Worm (Caenorhabditis elegans) whole organism, L1 larva: Measurements from ENCODE around the gene ttr-42.

Source experiments
- F16B12.6 ChIP-seq: fragments of 150-350 bp; optimal IDR thresholded peaks from 2 replicates; lab custom pipeline; 2014; ENCODE audit warnings: missing biosample characterization, missing genetic modification characterization
- ama-1 ChIP-seq: fragments of 150-350 bp; optimal IDR thresholded peaks from 2 replicates; lab custom pipeline; 2014
- ces-1 ChIP-seq: fragments of 150-350 bp; optimal IDR thresholded peaks from 2 replicates; lab custom pipeline; 2014; ENCODE audit warnings: missing biosample characterization, missing genetic modification reagents, missing genetic modification characterization
- ets-5 ChIP-seq: fragments of 200-800 bp; sonication (Bioruptor generic); IDR thresholded peaks from 2 replicates; pipeline ENCODE4 v1.3.6; 2022; ENCODE audit warnings: missing genetic modification characterization, missing compliant biosample characterization
- fos-1 ChIP-seq: fragments of 150-350 bp; optimal IDR thresholded peaks from 2 replicates; lab custom pipeline; 2014; ENCODE audit warnings: missing biosample characterization, missing genetic modification characterization
- lin-13 ChIP-seq: fragments of 150-350 bp; optimal IDR thresholded peaks from 2 replicates; lab custom pipeline; 2014; ENCODE audit warnings: missing biosample characterization, missing genetic modification reagents, missing genetic modification characterization
- nhr-11 ChIP-seq: fragments of 150-350 bp; optimal IDR thresholded peaks from 2 replicates; lab custom pipeline; 2014; ENCODE audit warnings: missing biosample characterization, missing genetic modification characterization
- snpc-4 ChIP-seq: fragments of 150-350 bp; optimal IDR thresholded peaks from 2 replicates; lab custom pipeline; 2014; ENCODE audit warnings: missing biosample characterization, missing genetic modification characterization
- tbx-2 ChIP-seq: sonication (generic microtip); optimal IDR thresholded peaks from 2 replicates; lab custom pipeline; 2016; ENCODE audit warnings: missing genetic modification characterization, missing compliant biosample characterization
- zag-1 ChIP-seq: fragments of 150-350 bp; optimal IDR thresholded peaks from 2 replicates; lab custom pipeline; 2014; ENCODE audit warnings: missing biosample characterization, missing genetic modification characterization

DNA sequence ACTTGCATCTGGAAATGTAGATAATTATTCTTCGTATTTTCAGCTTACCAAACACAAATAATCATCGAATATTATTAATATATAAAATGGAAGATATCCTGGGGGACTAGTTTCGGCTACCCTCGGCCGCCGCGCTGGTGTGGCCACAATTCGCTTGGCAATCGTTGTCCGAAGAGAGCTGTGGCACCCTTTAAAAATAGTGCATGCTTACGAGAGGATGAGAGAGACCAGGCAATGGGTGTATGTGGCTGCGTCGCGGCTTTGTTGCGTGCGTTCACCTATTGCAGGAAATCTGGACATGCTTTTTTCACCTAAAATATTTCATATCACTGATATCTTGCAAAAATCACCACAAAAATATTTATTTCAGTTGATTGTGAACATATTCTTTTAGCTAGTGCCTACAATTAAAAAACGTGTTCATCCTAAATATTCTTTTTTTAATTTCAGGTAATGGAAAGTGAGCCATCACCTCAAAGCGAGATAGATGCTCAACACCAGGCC is 4.8 kb upstream of the ttr-42 start, which contains the start of the genes ccd-5 and F52H2.1:
- TF ChIP-seq fos-1 (tag; lab: Kevin White, UChicago) = no peak
- TF ChIP-seq lin-13 (GFP tag; lab: Kevin White, UChicago) = no peak
- no peak for TF ChIP-seq F16B12.6
- TF ChIP-seq ces-1 = no peak
- TF ChIP-seq tbx-2 = no peak
- no peak for TF ChIP-seq ets-5 (GFP tag; lab: Robert Waterston, UW)
- no peak for TF ChIP-seq zag-1
- no peak for TF ChIP-seq nhr-11 (tag; lab: Kevin White, UChicago)
- TF ChIP-seq snpc-4 (tag; lab: Kevin White, UChicago) = no peak
- TF ChIP-seq ama-1 (lab: Kevin White, UChicago) = no peak
